Worm (Caenorhabditis elegans): Measurements from ENCODE around the gene srx-78.

ce11 chrV:15054733-15055132 lies 40.1 kb upstream of the srx-78 start:
- no peak for TF ChIP-seq unc-39 (tag; optimal IDR thresholded peaks at IDR 0.05)
- no peak for TF ChIP-seq nhr-237 (tag; optimal IDR thresholded peaks at IDR 0.05)
- no peak for TF ChIP-seq unc-62 (GFP tag; optimal IDR thresholded peaks at IDR 0.05)
- TF ChIP-seq snpc-4 (tag; optimal IDR thresholded peaks at IDR 0.05), result no peak
- TF ChIP-seq lin-32 (GFP tag; optimal IDR thresholded peaks at IDR 0.05), result no peak
- TF ChIP-seq ces-1 (GFP tag; optimal IDR thresholded peaks at IDR 0.05), result no peak
- TF ChIP-seq nhr-28 (tag; optimal IDR thresholded peaks at IDR 0.05), result no peak
- no peak for TF ChIP-seq ztf-11 (tag; optimal IDR thresholded peaks at IDR 0.05)
